Fruit fly (Drosophila melanogaster): ENCODE measurements around the gene bves.

DNA sequence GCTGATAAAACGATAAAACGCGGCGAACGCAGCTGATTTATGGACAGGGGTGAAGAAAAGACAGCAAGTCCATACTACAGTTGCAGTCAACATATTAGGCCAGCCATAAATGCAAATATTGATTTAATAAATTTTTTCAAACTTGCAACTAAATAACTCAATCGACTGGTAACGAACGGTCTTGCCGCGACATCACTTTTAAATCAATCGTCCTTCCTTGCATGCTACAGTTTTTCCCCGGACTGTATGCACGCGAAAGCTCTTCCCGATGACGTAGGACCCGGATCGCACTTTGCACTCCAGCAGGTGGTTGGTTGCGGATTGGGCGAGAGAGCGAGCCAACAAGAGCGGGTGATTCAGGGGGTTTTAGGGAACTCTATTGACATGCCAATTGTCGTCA is 11.2 kb downstream of the bves start:
- TF ChIP-seq psq (optimal IDR thresholded peaks at IDR 0.05) (no peak), insv (optimal IDR thresholded peaks at IDR 0.05) (no peak), h (optimal IDR thresholded peaks at IDR 0.05) (no peak), Myc (optimal IDR thresholded peaks at IDR 0.05) (no peak)

Data from Kc167 (cell line).